Fruit fly (Drosophila melanogaster) whole organism, embryonic: ENCODE data around the gene mRpL40.
A peak's percentile ranks its signal among the peaks of the same experiment; 100 is the strongest.

Source experiments
- Antp ChIP-seq: fragments of 200-800 bp; sonication (Bioruptor generic); optimal IDR thresholded peaks from 3 replicates; lab custom pipeline; 2016; ENCODE audit warnings: missing biosample characterization, missing genetic modification characterization
- Awh ChIP-seq: fragments of 200-800 bp; sonication (Bioruptor generic); IDR thresholded peaks from 2 replicates; pipeline ENCODE4, ENCODE4 v1.3.6; 2022; ENCODE audit warnings: missing biosample characterization, missing genetic modification characterization
- CG11696 ChIP-seq: fragments of 200-800 bp; sonication (Bioruptor generic); IDR thresholded peaks from 2 replicates; pipeline ENCODE4 v1.3.6; 2022; ENCODE audit warnings: missing biosample characterization, missing genetic modification characterization
- CG12391 ChIP-seq: fragments of 200-800 bp; sonication (Bioruptor generic); optimal IDR thresholded peaks from 3 replicates; lab custom pipeline; 2018; ENCODE audit warnings: missing biosample characterization, mild to moderate bottlenecking, missing genetic modification characterization, moderate library complexity
- CG12942 ChIP-seq: fragments of 200-800 bp; sonication (Bioruptor generic); optimal IDR thresholded peaks from 3 replicates; lab custom pipeline; 2016; ENCODE audit warnings: missing biosample characterization, missing genetic modification characterization
- CG13894 ChIP-seq: fragments of 200-800 bp; sonication (Bioruptor generic); optimal IDR thresholded peaks from 3 replicates; lab custom pipeline; 2018; ENCODE audit warnings: missing biosample characterization, mild to moderate bottlenecking, missing genetic modification characterization, moderate library complexity
- CG15011 ChIP-seq: fragments of 200-800 bp; sonication (Bioruptor generic); optimal IDR thresholded peaks from 3 replicates; lab custom pipeline; 2018; ENCODE audit warnings: missing biosample characterization, mild to moderate bottlenecking, missing genetic modification characterization
- CG15269 ChIP-seq: fragments of 200-800 bp; sonication (Bioruptor generic); optimal IDR thresholded peaks from 2 replicates; lab custom pipeline; 2018; ENCODE audit warnings: missing biosample characterization, mild to moderate bottlenecking, missing genetic modification characterization, moderate library complexity
- CG15601 ChIP-seq: fragments of 200-800 bp; sonication (Bioruptor generic); optimal IDR thresholded peaks from 3 replicates; lab custom pipeline; 2019; ENCODE audit warnings: missing biosample characterization, mild to moderate bottlenecking, missing genetic modification characterization, moderate library complexity
- CG18476 ChIP-seq: fragments of 200-800 bp; sonication (Bioruptor generic); optimal IDR thresholded peaks from 2 replicates; lab custom pipeline; 2016; ENCODE audit warnings: missing biosample characterization, mild to moderate bottlenecking, missing genetic modification characterization
- CG30020 ChIP-seq: fragments of 200-800 bp; optimal IDR thresholded peaks from 2 replicates; lab custom pipeline; 2019; ENCODE audit warnings: missing biosample characterization, mild to moderate bottlenecking, missing genetic modification characterization, moderate library complexity
- CG31365 ChIP-seq: fragments of 200-800 bp; sonication (Bioruptor generic); optimal IDR thresholded peaks from 2 replicates; lab custom pipeline; 2018; ENCODE audit warnings: missing biosample characterization, mild to moderate bottlenecking, missing genetic modification characterization
- CG33557 ChIP-seq: fragments of 200-800 bp; sonication (Bioruptor generic); optimal IDR thresholded peaks from 2 replicates; lab custom pipeline; 2019; ENCODE audit warnings: missing biosample characterization, mild to moderate bottlenecking, missing genetic modification characterization, moderate library complexity
- CG3838 ChIP-seq: fragments of 200-800 bp; sonication (Bioruptor generic); optimal IDR thresholded peaks from 3 replicates; lab custom pipeline; 2016; ENCODE audit warnings: missing biosample characterization, missing genetic modification characterization
- CG4328 ChIP-seq: fragments of 200-800 bp; sonication (Bioruptor generic); optimal IDR thresholded peaks from 3 replicates; lab custom pipeline; 2017; ENCODE audit warnings: missing biosample characterization, missing genetic modification reagents, missing genetic modification characterization
- CG6791 ChIP-seq: fragments of 200-800 bp; sonication (Bioruptor generic); IDR thresholded peaks from 3 replicates; pipeline ENCODE4 v1.3.6; 2022; ENCODE audit warnings: missing biosample characterization, missing genetic modification characterization; ENCODE audit not compliant: partially characterized antibody
- CG8359 ChIP-seq: fragments of 200-800 bp; sonication (Bioruptor generic); optimal IDR thresholded peaks from 2 replicates; lab custom pipeline; 2017; ENCODE audit warnings: missing biosample characterization, mild to moderate bottlenecking, missing genetic modification characterization, borderline replicate concordance
- CG9817 ChIP-seq: fragments of 200-800 bp; sonication (Bioruptor generic); optimal IDR thresholded peaks from 2 replicates; lab custom pipeline; 2018; ENCODE audit warnings: missing biosample characterization, mild to moderate bottlenecking, missing genetic modification characterization, moderate library complexity
- CG9876 ChIP-seq: fragments of 200-800 bp; sonication (Bioruptor generic); optimal IDR thresholded peaks from 2 replicates; lab custom pipeline; 2016; ENCODE audit warnings: missing biosample characterization, missing genetic modification characterization
- Doc3 ChIP-seq: fragments of 200-800 bp; sonication (Bioruptor generic); IDR thresholded peaks from 3 replicates; pipeline ENCODE4 v1.3.6; 2022; ENCODE audit warnings: missing biosample characterization, missing genetic modification characterization; ENCODE audit not compliant: partially characterized antibody
- Jarid2 ChIP-seq: fragments of 200-800 bp; sonication (Bioruptor generic); optimal IDR thresholded peaks from 3 replicates; lab custom pipeline; 2017; ENCODE audit warnings: mild to moderate bottlenecking, missing biosample characterization, missing genetic modification reagents, missing genetic modification characterization
- Meics ChIP-seq: fragments of 200-800 bp; sonication (Bioruptor generic); optimal IDR thresholded peaks from 2 replicates; lab custom pipeline; 2017; ENCODE audit warnings: missing biosample characterization, mild to moderate bottlenecking, missing genetic modification characterization
- Nf-YB ChIP-seq: fragments of 200-800 bp; sonication (Bioruptor generic); optimal IDR thresholded peaks from 3 replicates; lab custom pipeline; 2019; ENCODE audit warnings: missing biosample characterization, mild to moderate bottlenecking, missing genetic modification characterization, moderate library complexity
- Scr ChIP-seq: fragments of 200-800 bp; sonication (Bioruptor generic); IDR thresholded peaks from 2 replicates; pipeline ENCODE4 v1.3.6; 2022; ENCODE audit warnings: missing biosample characterization, missing genetic modification characterization; ENCODE audit not compliant: partially characterized antibody
- Trl ChIP-seq, 3 experiments: fragments of >200 bp in 2 of 3; fragments of 200-800 bp in 1 of 3; sonication (Bioruptor generic) in 1 of 3; optimal IDR thresholded peaks; 2 replicates in 1 of 3; 3 replicates in 2 of 3; lab custom pipeline; 2016 to 2017; ENCODE audit warnings: missing biosample characterization in 1 of 3, missing genetic modification characterization in 1 of 3
- Usf ChIP-seq: fragments of 200-800 bp; sonication (Bioruptor generic); optimal IDR thresholded peaks from 2 replicates; lab custom pipeline; 2017; ENCODE audit warnings: missing genotype, missing biosample characterization, missing genetic modification characterization
- al ChIP-seq: fragments of 200-800 bp; sonication (Bioruptor generic); IDR thresholded peaks from 2 replicates; pipeline ENCODE4 v1.3.6; 2022; ENCODE audit warnings: missing biosample characterization, missing genetic modification characterization
- chn ChIP-seq: fragments of 200-800 bp; sonication (Bioruptor generic); optimal IDR thresholded peaks from 2 replicates; lab custom pipeline; 2016; ENCODE audit warnings: missing biosample characterization, missing genetic modification characterization
- danr ChIP-seq: fragments of 200-800 bp; sonication (Bioruptor generic); IDR thresholded peaks from 2 replicates; pipeline ENCODE4 v1.3.6; 2022; ENCODE audit warnings: missing biosample characterization, missing genetic modification characterization
- dysf ChIP-seq: fragments of 200-800 bp; sonication (Bioruptor generic); IDR thresholded peaks from 3 replicates; pipeline ENCODE4 v1.3.6; 2022; ENCODE audit warnings: missing biosample characterization, missing genetic modification characterization
- fru ChIP-seq: fragments of >200 bp; optimal IDR thresholded peaks from 2 replicates; lab custom pipeline; 2017
- ftz-f1 ChIP-seq: fragments of 200-800 bp; sonication (Bioruptor generic); optimal IDR thresholded peaks from 2 replicates; lab custom pipeline; 2016; ENCODE audit warnings: missing biosample characterization, missing genetic modification characterization
- gro ChIP-seq: fragments of 200-800 bp; sonication (Bioruptor generic); optimal IDR thresholded peaks from 2 replicates; lab custom pipeline; 2016; ENCODE audit warnings: missing biosample characterization, missing genetic modification characterization
- hb ChIP-seq: fragments of 200-800 bp; sonication (Bioruptor generic); IDR thresholded peaks from 3 replicates; pipeline ENCODE4 v1.3.6; 2022; ENCODE audit warnings: missing biosample characterization, missing genetic modification characterization; ENCODE audit not compliant: partially characterized antibody
- hbn ChIP-seq: fragments of 200-800 bp; sonication (Bioruptor generic); IDR thresholded peaks from 2 replicates; pipeline ENCODE4 v1.3.6; 2022; ENCODE audit warnings: missing biosample characterization, missing genetic modification characterization; ENCODE audit not compliant: partially characterized antibody
- inv ChIP-seq: fragments of 200-800 bp; sonication (Bioruptor generic); IDR thresholded peaks from 2 replicates; pipeline ENCODE4 v1.3.6; 2022; ENCODE audit warnings: missing biosample characterization, missing genetic modification characterization; ENCODE audit not compliant: partially characterized antibody
- knrl ChIP-seq: fragments of 200-800 bp; sonication (Bioruptor generic); IDR thresholded peaks from 3 replicates; pipeline ENCODE4 v1.3.6; 2022; ENCODE audit warnings: missing biosample characterization, missing genetic modification characterization; ENCODE audit not compliant: partially characterized antibody
- mld ChIP-seq: fragments of 200-800 bp; sonication (Bioruptor generic); IDR thresholded peaks from 3 replicates; pipeline ENCODE4 v1.3.6; 2022; ENCODE audit warnings: missing biosample characterization, missing genetic modification characterization; ENCODE audit not compliant: partially characterized antibody
- nerfin-1 ChIP-seq: fragments of 200-800 bp; sonication (Bioruptor generic); optimal IDR thresholded peaks from 3 replicates; lab custom pipeline; 2019; ENCODE audit warnings: missing biosample characterization, mild to moderate bottlenecking, missing genetic modification characterization, moderate library complexity
- nerfin-2 ChIP-seq: fragments of 200-800 bp; sonication (Bioruptor generic); IDR thresholded peaks from 2 replicates; pipeline ENCODE4 v1.3.6; 2022; ENCODE audit warnings: missing biosample characterization, missing genetic modification characterization; ENCODE audit not compliant: partially characterized antibody
- odd ChIP-seq: fragments of 200-800 bp; sonication (Bioruptor generic); optimal IDR thresholded peaks from 2 replicates; lab custom pipeline; 2017; ENCODE audit warnings: missing biosample characterization, mild to moderate bottlenecking, missing genetic modification characterization
- pho ChIP-seq: fragments of 200-800 bp; sonication (Bioruptor generic); optimal IDR thresholded peaks from 2 replicates; lab custom pipeline; 2016; ENCODE audit warnings: missing biosample characterization, missing genetic modification characterization
- schlank ChIP-seq: fragments of 200-800 bp; sonication (Bioruptor generic); optimal IDR thresholded peaks from 2 replicates; lab custom pipeline; 2018; ENCODE audit warnings: missing biosample characterization, mild to moderate bottlenecking, missing genetic modification characterization
- sens-2 ChIP-seq: fragments of 200-800 bp; sonication (Bioruptor generic); IDR thresholded peaks from 2 replicates; pipeline ENCODE4 v1.3.6; 2022; ENCODE audit warnings: missing biosample characterization, missing genetic modification characterization
- slou ChIP-seq: fragments of 200-800 bp; sonication (Bioruptor generic); optimal IDR thresholded peaks from 3 replicates; lab custom pipeline; 2016; ENCODE audit warnings: missing biosample characterization, missing genetic modification characterization
- tna ChIP-seq: fragments of 200-800 bp; sonication (Bioruptor generic); IDR thresholded peaks from 2 replicates; pipeline ENCODE4 v1.3.6; 2022; ENCODE audit warnings: missing biosample characterization, missing genetic modification characterization; ENCODE audit not compliant: partially characterized antibody
- zen2 ChIP-seq: fragments of 200-800 bp; sonication (Bioruptor generic); IDR thresholded peaks from 3 replicates; pipeline ENCODE4 v1.3.6; 2022; ENCODE audit warnings: missing biosample characterization, missing genetic modification characterization; ENCODE audit not compliant: partially characterized antibody

Gene mRpL40

dm6 chr3R:11435537-11436234 lies 28.0 kb downstream of the mRpL40 start, which contains the start of the genes Exd2 and CG5281 (continued):
- TF ChIP-seq danr (GFP tag; lab: Robert Waterston, UW) (no peak), hb (GFP tag; lab: Robert Waterston, UW) (no peak), CG8359 (GFP tag; lab: Kevin White, UChicago) (no peak), dysf (GFP tag; lab: Robert Waterston, UW) (peak; percentile 38; the same call in 1 of the 3 replicates), Jarid2 (GFP tag; lab: Kevin White, UChicago) (no peak), Doc3 (no peak), sens-2 (GFP tag; lab: Robert Waterston, UW) (no peak), Awh (GFP tag; lab: Robert Waterston, UW) (peak; percentile 34; the same call in 1 of the 2 replicates), CG15269 (tag; lab: Kevin White, UChicago) (peak; percentile 67), Meics (GFP tag; lab: Kevin White, UChicago) (peak; percentile 62), slou (GFP tag; lab: Kevin White, UChicago) (no peak), CG12391 (tag; lab: Kevin White, UChicago) (peak; percentile 70), CG31365 (tag; lab: Kevin White, UChicago) (no peak), knrl (peak; percentile 55), Trl (optimal IDR thresholded peaks at IDR 0.05; lab: Kevin White, UChicago) (no peak), Trl (GFP tag; optimal IDR thresholded peaks at IDR 0.05; lab: Kevin White, UChicago) (peak; percentile 45), schlank (tag; lab: Kevin White, UChicago) (no peak), Nf-YB (GFP tag; lab: Kevin White, UChicago) (no peak), Antp (GFP tag; lab: Kevin White, UChicago) (peak; percentile 58), inv (GFP tag; lab: Robert Waterston, UW) (no peak), nerfin-1 (tag; lab: Kevin White, UChicago) (peak; percentile 48), CG12942 (GFP tag; lab: Kevin White, UChicago) (peak; percentile 20), Scr (GFP tag; lab: Robert Waterston, UW) (peak; percentile 48; the same call in 1 of the 2 replicates), CG4328 (GFP tag; lab: Kevin White, UChicago) (peak; percentile 53), al (no peak), CG33557 (peak; percentile 66), mld (GFP tag; lab: Robert Waterston, UW) (0 out of 3 replicates have a peak, but pooled peaks have one; percentile 14), CG15011 (GFP tag; lab: Kevin White, UChicago) (no peak), gro (GFP tag; lab: Kevin White, UChicago) (peak; percentile 34), odd (no peak), CG11696 (GFP tag; lab: Robert Waterston, UW) (no peak), CG30020 (tag; lab: Kevin White, UChicago) (peak; percentile 55), CG9817 (tag; lab: Kevin White, UChicago) (peak; percentile 50), ftz-f1 (no peak), fru (no peak), CG15601 (tag; lab: Kevin White, UChicago) (peak; percentile 52), chn (GFP tag; lab: Kevin White, UChicago) (peak; percentile 59), zen2 (GFP tag; lab: Robert Waterston, UW) (no peak), hbn (GFP tag; lab: Robert Waterston, UW) (no peak), nerfin-2 (GFP tag; lab: Robert Waterston, UW) (no peak), CG9876 (GFP tag; lab: Kevin White, UChicago) (peak; percentile 21), CG13894 (tag; lab: Kevin White, UChicago) (peak; percentile 17), CG18476 (GFP tag; lab: Kevin White, UChicago) (peak; percentile 41), pho (GFP tag; lab: Kevin White, UChicago) (peak; percentile 50), Usf (GFP tag; lab: Kevin White, UChicago) (no peak), CG3838 (GFP tag; lab: Kevin White, UChicago) (peak; percentile 5), tna (GFP tag; lab: Robert Waterston, UW) (no peak), CG6791 (GFP tag; lab: Robert Waterston, UW) (no peak)
